Fruit fly (Drosophila melanogaster) whole organism, embryonic: ENCODE data around the gene Spc105R.

ENCODE experiments used
- Atf3 ChIP-seq: fragments of 200-800 bp; sonication (Bioruptor generic); optimal IDR thresholded peaks from 3 replicates; lab custom pipeline; 2016; ENCODE audit warnings: missing biosample characterization, missing genetic modification characterization
- Bgb ChIP-seq: fragments of 200-800 bp; sonication (Bioruptor generic); IDR thresholded peaks from 2 replicates; pipeline ENCODE4 v1.3.6; 2022; ENCODE audit warnings: missing biosample characterization, missing genetic modification characterization; ENCODE audit not compliant: partially characterized antibody
- CG10209 ChIP-seq: fragments of 200-800 bp; sonication (Bioruptor generic); optimal IDR thresholded peaks from 3 replicates; lab custom pipeline; 2017; ENCODE audit warnings: missing biosample characterization, mild to moderate bottlenecking, missing genetic modification characterization, missing genetic modification reagents
- CG1024 ChIP-seq: fragments of 200-800 bp; sonication (Bioruptor generic); IDR thresholded peaks from 2 replicates; pipeline ENCODE4 v1.3.6; 2022; ENCODE audit warnings: missing biosample characterization, missing genetic modification characterization
- CG15514 ChIP-seq: fragments of 200-800 bp; sonication (Bioruptor generic); optimal IDR thresholded peaks from 3 replicates; lab custom pipeline; 2017; ENCODE audit warnings: missing biosample characterization, missing genetic modification characterization, mild to moderate bottlenecking, moderate library complexity, missing genetic modification reagents
- CG1647 ChIP-seq: fragments of 200-800 bp; sonication (Bioruptor generic); optimal IDR thresholded peaks from 3 replicates; lab custom pipeline; 2016; ENCODE audit warnings: missing biosample characterization, missing genetic modification characterization
- CG16815 ChIP-seq: fragments of 200-800 bp; sonication (Bioruptor generic); optimal IDR thresholded peaks from 3 replicates; lab custom pipeline; 2017; ENCODE audit warnings: missing biosample characterization, mild to moderate bottlenecking, missing genetic modification characterization
- CG17361 ChIP-seq: fragments of 200-800 bp; sonication (Bioruptor generic); IDR thresholded peaks from 3 replicates; pipeline ENCODE4 v1.3.6; 2022; ENCODE audit warnings: missing biosample characterization, missing genetic modification characterization
- CG17802 ChIP-seq: fragments of 200-800 bp; sonication (Bioruptor generic); optimal IDR thresholded peaks from 2 replicates; lab custom pipeline; 2018; ENCODE audit warnings: missing biosample characterization, mild to moderate bottlenecking, missing genetic modification characterization, moderate library complexity
- CG1792 ChIP-seq: fragments of 200-800 bp; sonication (Bioruptor generic); optimal IDR thresholded peaks from 2 replicates; lab custom pipeline; 2016; ENCODE audit warnings: missing biosample characterization, missing genetic modification characterization
- CG18764 ChIP-seq: fragments of 200-800 bp; sonication (Bioruptor generic); optimal IDR thresholded peaks from 3 replicates; lab custom pipeline; 2016; ENCODE audit warnings: missing biosample characterization, missing genetic modification characterization
- CG34376 ChIP-seq: fragments of 200-800 bp; sonication (Bioruptor generic); optimal IDR thresholded peaks from 2 replicates; lab custom pipeline; 2018; ENCODE audit warnings: missing biosample characterization, mild to moderate bottlenecking, missing genetic modification characterization
- CG3995 ChIP-seq: fragments of 200-800 bp; sonication (Bioruptor generic); optimal IDR thresholded peaks from 3 replicates; lab custom pipeline; 2016; ENCODE audit warnings: missing biosample characterization, missing genetic modification characterization
- CG4820 ChIP-seq: fragments of 200-800 bp; sonication (Bioruptor generic); optimal IDR thresholded peaks from 3 replicates; lab custom pipeline; 2016; ENCODE audit warnings: missing biosample characterization, missing genetic modification characterization
- CG6689 ChIP-seq: fragments of 200-800 bp; sonication (Bioruptor generic); IDR thresholded peaks from 2 replicates; pipeline ENCODE4 v1.3.6; 2022; ENCODE audit warnings: missing biosample characterization, missing genetic modification characterization
- CG7987 ChIP-seq: fragments of 200-800 bp; sonication (Bioruptor generic); optimal IDR thresholded peaks from 2 replicates; lab custom pipeline; 2018; ENCODE audit warnings: missing biosample characterization, mild to moderate bottlenecking, missing genetic modification characterization, moderate library complexity
- Dip3 ChIP-seq: fragments of 200-800 bp; sonication (Bioruptor generic); optimal IDR thresholded peaks from 3 replicates; lab custom pipeline; 2016; ENCODE audit warnings: missing biosample characterization, missing genetic modification characterization
- E2f2 ChIP-seq: fragments of 200-800 bp; sonication (Bioruptor generic); IDR thresholded peaks from 2 replicates; pipeline ENCODE4 v1.3.6; 2022; ENCODE audit warnings: missing biosample characterization, missing genetic modification characterization
- Ets65A ChIP-seq: fragments of 200-800 bp; sonication (Bioruptor generic); peaks from one replicate; lab custom pipeline; 2016; ENCODE audit warnings: missing biosample characterization, missing genetic modification characterization
- Fer2 ChIP-seq: fragments of 200-800 bp; sonication (Bioruptor generic); optimal IDR thresholded peaks from 2 replicates; lab custom pipeline; 2018; ENCODE audit warnings: missing biosample characterization, mild to moderate bottlenecking, missing genetic modification characterization, moderate library complexity
- GATAe ChIP-seq: fragments of 200-800 bp; sonication (Bioruptor generic); conservative IDR thresholded peaks from 2 replicates; pipeline ENCODE4 v1.3.6; 2022; ENCODE audit warnings: missing biosample characterization, missing genetic modification characterization
- H15 ChIP-seq: fragments of 200-800 bp; sonication (Bioruptor generic); IDR thresholded peaks from 3 replicates; pipeline ENCODE4 v1.3.6; 2022; ENCODE audit warnings: missing biosample characterization, missing genetic modification characterization
- NC2β ChIP-seq: fragments of 200-800 bp; sonication (Bioruptor generic); optimal IDR thresholded peaks from 2 replicates; lab custom pipeline; 2016; ENCODE audit warnings: missing biosample characterization, missing genetic modification characterization
- Nf-YC ChIP-seq: fragments of 200-800 bp; optimal IDR thresholded peaks from 3 replicates; lab custom pipeline; 2019; ENCODE audit warnings: missing biosample characterization, mild to moderate bottlenecking, missing genetic modification characterization, moderate library complexity
- Poxn ChIP-seq: fragments of 200-800 bp; sonication (Bioruptor generic); IDR thresholded peaks from 2 replicates; pipeline ENCODE4 v1.3.6; 2022; ENCODE audit warnings: missing biosample characterization, missing genetic modification characterization
- Side ChIP-seq: fragments of 200-800 bp; sonication (Bioruptor generic); optimal IDR thresholded peaks from 2 replicates; lab custom pipeline; 2016; ENCODE audit warnings: missing biosample characterization, missing genetic modification characterization
- Stat92E ChIP-seq, 3 experiments: fragments of >200 bp in 2 of 3; fragments of 200-800 bp in 1 of 3; sonication (Bioruptor generic) in 1 of 3; optimal IDR thresholded peaks; 2 replicates each; lab custom pipeline; 2017 to 2019; ENCODE audit warnings: missing biosample characterization in 3 of 3, missing genetic modification characterization in 3 of 3, mild to moderate bottlenecking in 1 of 3, moderate library complexity in 1 of 3
- Xrp1 ChIP-seq: fragments of 200-800 bp; sonication (Bioruptor generic); IDR thresholded peaks from 2 replicates; pipeline ENCODE4 v1.3.6; 2022; ENCODE audit warnings: missing biosample characterization, missing genetic modification characterization
- bbx ChIP-seq: fragments of 200-800 bp; sonication (Bioruptor generic); IDR thresholded peaks from 2 replicates; pipeline ENCODE4 v1.3.6; 2022; ENCODE audit warnings: missing biosample characterization, missing genetic modification characterization; ENCODE audit not compliant: partially characterized antibody
- bigmax ChIP-seq: fragments of 200-800 bp; sonication (Bioruptor generic); optimal IDR thresholded peaks from 2 replicates; lab custom pipeline; 2018; ENCODE audit warnings: missing biosample characterization, mild to moderate bottlenecking, missing genetic modification characterization
- da ChIP-seq: fragments of 200-800 bp; sonication (Bioruptor generic); optimal IDR thresholded peaks from 2 replicates; lab custom pipeline; 2016; ENCODE audit warnings: missing biosample characterization, missing genetic modification characterization
- dmrt11E ChIP-seq: fragments of 200-800 bp; sonication (Bioruptor generic); optimal IDR thresholded peaks from 3 replicates; lab custom pipeline; 2018; ENCODE audit warnings: missing biosample characterization, mild to moderate bottlenecking, missing genetic modification characterization, moderate library complexity
- en ChIP-seq: fragments of 200-800 bp; sonication (Bioruptor generic); optimal IDR thresholded peaks from 2 replicates; lab custom pipeline; 2016; ENCODE audit warnings: missing biosample characterization, missing genetic modification characterization
- eyg ChIP-seq: fragments of 200-800 bp; sonication (Bioruptor generic); optimal IDR thresholded peaks from 3 replicates; lab custom pipeline; 2016; ENCODE audit warnings: missing biosample characterization, missing genetic modification characterization
- gro ChIP-seq: fragments of 200-800 bp; sonication (Bioruptor generic); optimal IDR thresholded peaks from 2 replicates; lab custom pipeline; 2016; ENCODE audit warnings: missing biosample characterization, missing genetic modification characterization
- her ChIP-seq: fragments of 200-800 bp; sonication (Bioruptor generic); optimal IDR thresholded peaks from 2 replicates; lab custom pipeline; 2016; ENCODE audit warnings: missing biosample characterization, missing genetic modification characterization
- hkb ChIP-seq, 2 experiments: fragments of 200-800 bp in 1 of 2; fragments of >200 bp in 1 of 2; sonication (Bioruptor generic) in 1 of 2; IDR thresholded peaks in 1 of 2; optimal IDR thresholded peaks in 1 of 2; 2 replicates each; pipeline versions ENCODE4 v1.3.6 to Lab custom; 2017 to 2022; ENCODE audit warnings: missing biosample characterization in 1 of 2, missing genetic modification characterization in 1 of 2
- jumu ChIP-seq: fragments of 200-800 bp; sonication (Bioruptor generic); optimal IDR thresholded peaks from 3 replicates; lab custom pipeline; 2016; ENCODE audit warnings: missing biosample characterization, missing genetic modification characterization
- kay ChIP-seq: fragments of 200-800 bp; sonication (Bioruptor generic); optimal IDR thresholded peaks from 2 replicates; lab custom pipeline; 2016; ENCODE audit warnings: missing biosample characterization, missing genetic modification characterization
- lov ChIP-seq, 2 experiments: fragments of 200-800 bp in 1 of 2; fragments of >200 bp in 1 of 2; sonication (Bioruptor generic) in 1 of 2; IDR thresholded peaks in 1 of 2; optimal IDR thresholded peaks in 1 of 2; 2 replicates in 1 of 2; 3 replicates in 1 of 2; pipeline versions ENCODE4 v1.3.6 to Lab custom; 2017 to 2022; ENCODE audit warnings: missing biosample characterization in 1 of 2, missing genetic modification characterization in 1 of 2
- luna ChIP-seq: fragments of 200-800 bp; sonication (Bioruptor generic); optimal IDR thresholded peaks from 2 replicates; lab custom pipeline; 2016; ENCODE audit warnings: missing biosample characterization, missing genetic modification characterization
- maf-S ChIP-seq: fragments of 200-800 bp; sonication (Bioruptor generic); optimal IDR thresholded peaks from 2 replicates; lab custom pipeline; 2016; ENCODE audit warnings: missing biosample characterization, missing genetic modification characterization
- onecut ChIP-seq: fragments of 200-800 bp; sonication (Bioruptor generic); IDR thresholded peaks from 2 replicates; pipeline ENCODE4 v1.3.6; 2022; ENCODE audit warnings: missing biosample characterization, missing genetic modification characterization
- pnt ChIP-seq: fragments of 200-800 bp; sonication (Bioruptor generic); optimal IDR thresholded peaks from 3 replicates; lab custom pipeline; 2016; ENCODE audit warnings: missing biosample characterization, missing genetic modification characterization
- sim ChIP-seq: fragments of 200-800 bp; sonication (Bioruptor generic); IDR thresholded peaks from 2 replicates; pipeline ENCODE4 v1.3.6; 2022; ENCODE audit warnings: missing biosample characterization, missing genetic modification characterization
- sima ChIP-seq: fragments of 200-800 bp; sonication (Bioruptor generic); optimal IDR thresholded peaks from 2 replicates; lab custom pipeline; 2016; ENCODE audit warnings: missing biosample characterization, missing genetic modification characterization
- stwl ChIP-seq: fragments of 200-800 bp; sonication (Bioruptor generic); optimal IDR thresholded peaks from 3 replicates; lab custom pipeline; 2018; ENCODE audit warnings: missing biosample characterization, mild to moderate bottlenecking, missing genetic modification characterization, moderate library complexity
- tll ChIP-seq, 2 experiments: fragments of 200-800 bp in 1 of 2; fragments of >200 bp in 1 of 2; sonication (Bioruptor generic) in 1 of 2; optimal IDR thresholded peaks; 2 replicates each; lab custom pipeline; 2017 to 2019; ENCODE audit warnings: missing biosample characterization in 2 of 2, missing genetic modification characterization in 2 of 2, mild to moderate bottlenecking in 1 of 2, moderate library complexity in 1 of 2
- vnd ChIP-seq: fragments of 200-800 bp; sonication (Bioruptor generic); IDR thresholded peaks from 3 replicates; pipeline ENCODE4 v1.3.6; 2022; ENCODE audit warnings: missing biosample characterization, missing genetic modification characterization; ENCODE audit not compliant: partially characterized antibody

Gene Spc105R

dm6 chr3L:20837040-20837830 lies 37.0 kb downstream of the Spc105R start, which contains the start of gene CG13255 (continued):
- no peak for TF ChIP-seq Ets65A (GFP tag; lab: Kevin White, UChicago)
- peak; percentile 1 for TF ChIP-seq CG1792 (GFP tag; lab: Kevin White, UChicago)
- TF ChIP-seq Poxn (GFP tag; lab: Robert Waterston, UW), result no peak
- TF ChIP-seq hkb (optimal IDR thresholded peaks at IDR 0.05; lab: Kevin White, UChicago), result no peak
- no peak for TF ChIP-seq hkb (GFP tag; IDR thresholded peaks at IDR 0.05; lab: Robert Waterston, UW)
- TF ChIP-seq CG10209, result peak; percentile 59
- TF ChIP-seq CG4820 (GFP tag; lab: Kevin White, UChicago), result no peak
- no peak for TF ChIP-seq Xrp1 (GFP tag; lab: Robert Waterston, UW)
- no peak for TF ChIP-seq Fer2 (tag; lab: Kevin White, UChicago)
- TF ChIP-seq eyg, result no peak
- TF ChIP-seq en (GFP tag; lab: Kevin White, UChicago), result no peak
- no peak for TF ChIP-seq Stat92E (GFP tag; optimal IDR thresholded peaks at IDR 0.05; lab: Kevin White, UChicago)
- no peak for TF ChIP-seq da
- no peak for TF ChIP-seq Atf3 (GFP tag; lab: Kevin White, UChicago)
- peak; percentile 21 for TF ChIP-seq Nf-YC (tag; lab: Kevin White, UChicago)
- peak; percentile 20 for TF ChIP-seq pnt (GFP tag; lab: Kevin White, UChicago)
- TF ChIP-seq GATAe (GFP tag; lab: Robert Waterston, UW), result peak; percentile 65
- TF ChIP-seq CG1647 (GFP tag; lab: Kevin White, UChicago), result no peak
- TF ChIP-seq sim (GFP tag; lab: Robert Waterston, UW), result no peak
- no peak for TF ChIP-seq luna (GFP tag; lab: Kevin White, UChicago)
- TF ChIP-seq H15 (GFP tag; lab: Robert Waterston, UW), result peak; percentile 56; the same call in 1 of the 3 replicates
- no peak for TF ChIP-seq kay
- peak; percentile 3 for TF ChIP-seq CG15514
- no peak for TF ChIP-seq NC2β (GFP tag; lab: Kevin White, UChicago)
- TF ChIP-seq CG17361 (GFP tag; lab: Robert Waterston, UW), result peak; percentile 76; the same call in 2 of the 3 replicates
- TF ChIP-seq CG34376 (GFP tag; lab: Kevin White, UChicago), result no peak
- TF ChIP-seq bbx (GFP tag; lab: Robert Waterston, UW), result no peak
- peak; percentile 57 for TF ChIP-seq Dip3 (GFP tag; lab: Kevin White, UChicago)
- no peak for TF ChIP-seq gro (GFP tag; lab: Kevin White, UChicago)
- TF ChIP-seq bigmax (GFP tag; lab: Kevin White, UChicago), result no peak
- TF ChIP-seq stwl (tag; lab: Kevin White, UChicago), result no peak
- no peak for TF ChIP-seq CG7987 (GFP tag; lab: Kevin White, UChicago)
- TF ChIP-seq tll (GFP tag; optimal IDR thresholded peaks at IDR 0.05; lab: Kevin White, UChicago), result no peak
- no peak for TF ChIP-seq dmrt11E (tag; lab: Kevin White, UChicago)
- peak; percentile 29 for TF ChIP-seq CG16815
- TF ChIP-seq vnd, result no peak
- 0 out of 2 replicates have a peak, but pooled peaks have one; percentile 28 for TF ChIP-seq CG6689
- TF ChIP-seq lov (optimal IDR thresholded peaks at IDR 0.05; lab: Kevin White, UChicago), result no peak
- TF ChIP-seq lov (GFP tag; IDR thresholded peaks at IDR 0.05; lab: Robert Waterston, UW), result no peak
- TF ChIP-seq Bgb (GFP tag; lab: Robert Waterston, UW), result no peak
- TF ChIP-seq CG17802 (tag; lab: Kevin White, UChicago), result no peak
- TF ChIP-seq onecut, result no peak
- TF ChIP-seq CG3995 (GFP tag; lab: Kevin White, UChicago), result no peak
- TF ChIP-seq CG1024 (GFP tag; lab: Robert Waterston, UW), result no peak
- no peak for TF ChIP-seq maf-S (GFP tag; lab: Kevin White, UChicago)
- no peak for TF ChIP-seq Side (GFP tag; lab: Kevin White, UChicago)
- peak; percentile 13 for TF ChIP-seq jumu
- no peak for TF ChIP-seq sima
- no peak for TF ChIP-seq CG18764
- TF ChIP-seq E2f2 (GFP tag; lab: Robert Waterston, UW), result no peak
- no peak for TF ChIP-seq her (GFP tag; lab: Kevin White, UChicago)
